Worm (Caenorhabditis elegans) whole organism, L4 larva: ENCODE data around the gene K10F12.7.

Experiments used
- F26F4.8 ChIP-seq: fragments of 200-800 bp; sonication (Bioruptor generic); conservative IDR thresholded peaks from 2 replicates; pipeline ENCODE4 v1.3.6; 2022; ENCODE audit warnings: missing genetic modification characterization, missing compliant biosample characterization
- F49E8.2 ChIP-seq: sonication (generic microtip); optimal IDR thresholded peaks from 2 replicates; lab custom pipeline; 2016; ENCODE audit warnings: missing compliant biosample characterization, mild to moderate bottlenecking, missing genetic modification characterization, borderline replicate concordance
- T26A8.4 ChIP-seq: fragments of 200-800 bp; sonication (Bioruptor generic); IDR thresholded peaks from 2 replicates; pipeline ENCODE4 v1.3.6; 2022; ENCODE audit warnings: missing genetic modification characterization, missing compliant biosample characterization
- Y48G9A.11 ChIP-seq: fragments of 200-800 bp; sonication (Bioruptor generic); IDR thresholded peaks from 2 replicates; pipeline ENCODE4 v1.3.6; 2022; ENCODE audit warnings: missing genetic modification reagents, missing genetic modification characterization, missing compliant biosample characterization
- Y75B8A.6 ChIP-seq: fragments of 200-800 bp; sonication (Bioruptor generic); IDR thresholded peaks from 2 replicates; pipeline ENCODE4 v1.3.6; 2022; ENCODE audit warnings: missing genetic modification reagents, missing genetic modification characterization, missing compliant biosample characterization
- ZK337.2 ChIP-seq: fragments of 200-800 bp; sonication (Bioruptor generic); IDR thresholded peaks from 2 replicates; pipeline ENCODE4 v1.3.6; 2022; ENCODE audit warnings: missing genetic modification reagents, missing genetic modification characterization, missing compliant biosample characterization
- ZK546.5 ChIP-seq, 2 experiments: sonication (generic microtip); optimal IDR thresholded peaks; 2 replicates each; lab custom pipeline; 2017; ENCODE audit warnings: missing biosample characterization in 2 of 2, missing genetic modification characterization in 2 of 2
- aha-1 ChIP-seq: fragments of 150-350 bp; peaks from one replicate; lab custom pipeline; 2014; ENCODE audit warnings: missing biosample characterization, missing genetic modification characterization
- aly-2 ChIP-seq: sonication (generic microtip); optimal IDR thresholded peaks from 2 replicates; lab custom pipeline; 2018; ENCODE audit warnings: missing biosample characterization, missing genetic modification characterization
- ama-1 ChIP-seq: fragments of 150-350 bp; optimal IDR thresholded peaks from 2 replicates; lab custom pipeline; 2014; ENCODE audit warnings: inconsistent platforms, mixed read lengths
- arid-1 ChIP-seq: fragments of 200-800 bp; sonication (Bioruptor generic); conservative IDR thresholded peaks from 2 replicates; pipeline ENCODE4 v1.3.6; 2022; ENCODE audit warnings: missing genetic modification reagents, missing genetic modification characterization, missing compliant biosample characterization
- ceh-82 ChIP-seq: sonication (generic microtip); optimal IDR thresholded peaks from 2 replicates; lab custom pipeline; 2017; ENCODE audit warnings: missing biosample characterization, missing genetic modification characterization
- cey-2 ChIP-seq: sonication (generic microtip); optimal IDR thresholded peaks from 3 replicates; lab custom pipeline; 2017; ENCODE audit warnings: missing genetic modification characterization, mild to moderate bottlenecking, missing compliant biosample characterization, antibody characterized with exemption, borderline replicate concordance; ENCODE audit not compliant: insufficient read depth
- ctbp-1 ChIP-seq: fragments of 200-800 bp; sonication (Bioruptor generic); IDR thresholded peaks from 2 replicates; pipeline ENCODE4 v1.3.6; 2022; ENCODE audit warnings: missing genetic modification reagents, missing genetic modification characterization, missing compliant biosample characterization
- daf-16 ChIP-seq, 3 experiments: sonication (generic microtip); optimal IDR thresholded peaks; 2 replicates each; lab custom pipeline; 2016 to 2017; ENCODE audit warnings: missing genetic modification characterization in 3 of 3, missing genetic modification reagents in 3 of 3, mild to moderate bottlenecking in 2 of 3, missing compliant biosample characterization in 2 of 3, missing biosample characterization in 1 of 3, moderate library complexity in 1 of 3
- dmd-9 ChIP-seq: fragments of 200-800 bp; sonication (Bioruptor generic); IDR thresholded peaks from 2 replicates; pipeline ENCODE4 v1.3.6; 2022; ENCODE audit warnings: missing genetic modification reagents, missing genetic modification characterization, missing compliant biosample characterization
- dpl-1 ChIP-seq: fragments of 150-350 bp; optimal IDR thresholded peaks from 2 replicates; lab custom pipeline; 2014; ENCODE audit warnings: missing biosample characterization, missing genetic modification reagents, missing genetic modification characterization
- egl-27 ChIP-seq: sonication (generic microtip); optimal IDR thresholded peaks from 3 replicates; lab custom pipeline; 2017; ENCODE audit warnings: missing biosample characterization, missing genetic modification reagents, missing genetic modification characterization
- egl-43 ChIP-seq: fragments of 200-800 bp; sonication (Bioruptor generic); IDR thresholded peaks from 2 replicates; pipeline ENCODE4 v1.3.6; 2022; ENCODE audit warnings: missing genetic modification reagents, missing genetic modification characterization, missing compliant biosample characterization
- gei-8 ChIP-seq: fragments of 200-800 bp; sonication (Bioruptor generic); optimal IDR thresholded peaks from 2 replicates; lab custom pipeline; 2018; ENCODE audit warnings: mild to moderate bottlenecking, missing genetic modification characterization, missing compliant biosample characterization
- lin-29 ChIP-seq: fragments of 200-800 bp; sonication (Bioruptor generic); IDR thresholded peaks from 2 replicates; pipeline ENCODE4 v1.3.6; 2022; ENCODE audit warnings: missing genetic modification reagents, missing genetic modification characterization, missing compliant biosample characterization
- lin-38 ChIP-seq: fragments of 200-800 bp; sonication (Bioruptor generic); IDR thresholded peaks from 2 replicates; pipeline ENCODE4 v1.3.6; 2022; ENCODE audit warnings: missing genetic modification reagents, missing genetic modification characterization, missing compliant biosample characterization
- lsy-2 ChIP-seq, 2 experiments: fragments of 150-350 bp in 1 of 2; sonication (generic microtip) in 1 of 2; optimal IDR thresholded peaks; 2 replicates each; lab custom pipeline; 2014 to 2017; ENCODE audit warnings: missing biosample characterization in 2 of 2, missing genetic modification characterization in 2 of 2
- madf-5 ChIP-seq, 2 experiments: fragments of 200-800 bp; sonication (Bioruptor generic); IDR thresholded peaks; 2 replicates each; pipeline ENCODE4 v1.3.6; 2022; ENCODE audit warnings: missing compliant biosample characterization in 2 of 2, missing genetic modification characterization in 2 of 2
- madf-9 ChIP-seq: fragments of 200-800 bp; sonication (Bioruptor generic); conservative IDR thresholded peaks from 2 replicates; pipeline ENCODE4 v1.3.6; 2022; ENCODE audit warnings: missing genetic modification reagents, missing genetic modification characterization, missing compliant biosample characterization
- mxl-2 ChIP-seq: fragments of 200-800 bp; sonication (Bioruptor generic); conservative IDR thresholded peaks from 2 replicates; pipeline ENCODE4 v1.3.6; 2022; ENCODE audit warnings: missing genetic modification reagents, missing genetic modification characterization, missing compliant biosample characterization
- nhr-11 ChIP-seq: fragments of 150-350 bp; optimal IDR thresholded peaks from 2 replicates; lab custom pipeline; 2014; ENCODE audit warnings: missing biosample characterization, missing genetic modification characterization
- nhr-237 ChIP-seq: sonication (generic microtip); optimal IDR thresholded peaks from 2 replicates; lab custom pipeline; 2017; ENCODE audit warnings: missing biosample characterization, missing genetic modification characterization
- nhr-28 ChIP-seq: fragments of 150-350 bp; optimal IDR thresholded peaks from 2 replicates; lab custom pipeline; 2014; ENCODE audit warnings: missing biosample characterization, missing genetic modification characterization
- nhr-48 ChIP-seq: sonication (generic microtip); optimal IDR thresholded peaks from 2 replicates; lab custom pipeline; 2016; ENCODE audit warnings: mild to moderate bottlenecking, missing genetic modification characterization, missing compliant biosample characterization
- nhr-76 ChIP-seq: fragments of 150-350 bp; optimal IDR thresholded peaks from 2 replicates; lab custom pipeline; 2014; ENCODE audit warnings: missing biosample characterization, missing genetic modification characterization
- pha-4 ChIP-seq, 2 experiments: fragments of 150-350 bp in 1 of 2; fragments of 200-800 bp in 1 of 2; sonication (Bioruptor generic) in 1 of 2; IDR thresholded peaks in 1 of 2; optimal IDR thresholded peaks in 1 of 2; 2 replicates each; pipeline versions ENCODE4 v1.3.6 to Lab custom; 2014 to 2022; ENCODE audit warnings: missing genetic modification characterization in 2 of 2, missing genetic modification reagents in 2 of 2, missing biosample characterization in 1 of 2, missing compliant biosample characterization in 1 of 2
- pqm-1 ChIP-seq: sonication (generic microtip); optimal IDR thresholded peaks from 2 replicates; lab custom pipeline; 2017; ENCODE audit warnings: missing biosample characterization, missing genetic modification characterization
- set-16 ChIP-seq: fragments of 200-800 bp; sonication (Bioruptor generic); IDR thresholded peaks from 2 replicates; pipeline ENCODE4 v1.3.6; 2022; ENCODE audit warnings: missing genetic modification reagents, missing genetic modification characterization, missing compliant biosample characterization
- skn-1 ChIP-seq: fragments of 150-350 bp; optimal IDR thresholded peaks from 2 replicates; lab custom pipeline; 2014; ENCODE audit warnings: missing biosample characterization, missing genetic modification characterization
- snpc-4 ChIP-seq: fragments of 150-350 bp; optimal IDR thresholded peaks from 2 replicates; lab custom pipeline; 2014; ENCODE audit warnings: missing biosample characterization, missing genetic modification characterization
- spr-3 ChIP-seq: fragments of 200-800 bp; sonication (Bioruptor generic); optimal IDR thresholded peaks from 2 replicates; lab custom pipeline; 2018; ENCODE audit warnings: mild to moderate bottlenecking, missing genetic modification characterization, missing compliant biosample characterization
- tra-1 ChIP-seq: fragments of 200-800 bp; sonication (Bioruptor generic); IDR thresholded peaks from 2 replicates; pipeline ENCODE4 v1.3.6; 2022; ENCODE audit warnings: missing genetic modification reagents, missing genetic modification characterization, missing compliant biosample characterization
- unc-130 ChIP-seq: sonication (generic microtip); optimal IDR thresholded peaks from 2 replicates; lab custom pipeline; 2016; ENCODE audit warnings: missing genetic modification reagents, missing genetic modification characterization, missing compliant biosample characterization
- unc-39 ChIP-seq: sonication (generic microtip); optimal IDR thresholded peaks from 2 replicates; lab custom pipeline; 2017; ENCODE audit warnings: missing biosample characterization, missing genetic modification characterization
- unc-62 ChIP-seq, 3 experiments: fragments of 150-350 bp in 1 of 3; sonication (generic microtip); optimal IDR thresholded peaks in 2 of 3; peaks in 1 of 3; 1 replicate in 1 of 3; 2 replicates in 2 of 3; lab custom pipeline; 2014 to 2017; ENCODE audit warnings: missing biosample characterization in 3 of 3, missing genetic modification characterization in 3 of 3, missing genetic modification reagents in 3 of 3, missing genotype in 1 of 3
- vab-7 ChIP-seq: fragments of 200-800 bp; sonication (Bioruptor generic); IDR thresholded peaks from 2 replicates; pipeline ENCODE4 v1.3.6; 2022; ENCODE audit warnings: missing genetic modification reagents, missing genetic modification characterization, missing compliant biosample characterization
- zag-1 ChIP-seq: fragments of 150-350 bp; optimal IDR thresholded peaks from 2 replicates; lab custom pipeline; 2014; ENCODE audit warnings: missing biosample characterization, missing genetic modification characterization
- zip-2 ChIP-seq: fragments of 150-350 bp; optimal IDR thresholded peaks from 2 replicates; lab custom pipeline; 2014; ENCODE audit warnings: missing biosample characterization, missing genetic modification characterization

Gene K10F12.7

ce11 chrIII:382470-382869 is at the start of gene K10F12.7:
TSS of gene K10F12.7 (minus strand) at chrIII:382570.
- TF ChIP-seq nhr-76 (tag; lab: Kevin White, UChicago) (no peak), Y48G9A.11 (GFP tag; lab: Robert Waterston, UW) (no peak), set-16 (no peak), dmd-9 (GFP tag; lab: Robert Waterston, UW) (no peak), ceh-82 (tag; lab: Kevin White, UChicago) (no peak), gei-8 (GFP tag; lab: Kevin White, UChicago) (no peak), tra-1 (no peak), nhr-48 (tag; lab: Kevin White, UChicago) (no peak), madf-5 (GFP tag; IDR thresholded peaks at IDR 0.05; lab: Robert Waterston, UW) (no peak), zag-1 (no peak), ZK546.5 (tag; optimal IDR thresholded peaks at IDR 0.05; lab: Kevin White, UChicago) (no peak)
- TF ChIP-seq, all 104 proteins: peak for 0

- TF ChIP-seq arid-1 (GFP tag; lab: Robert Waterston, UW) (no peak), egl-27 (no peak), skn-1 (tag; lab: Kevin White, UChicago) (no peak), lin-29 (GFP tag; lab: Robert Waterston, UW) (no peak), ZK546.5 (tag; optimal IDR thresholded peaks at IDR 0.05; lab: Kevin White, UChicago) (no peak), aly-2 (tag; lab: Kevin White, UChicago) (no peak), unc-130 (GFP tag; lab: Kevin White, UChicago) (no peak), F49E8.2 (tag; lab: Kevin White, UChicago) (no peak), nhr-237 (tag; lab: Kevin White, UChicago) (no peak), madf-9 (GFP tag; lab: Robert Waterston, UW) (no peak), Y75B8A.6 (no peak), ZK337.2 (GFP tag; lab: Robert Waterston, UW) (no peak), lsy-2 (tag; optimal IDR thresholded peaks at IDR 0.05; lab: Kevin White, UChicago) (no peak), snpc-4 (tag; lab: Kevin White, UChicago) (no peak), cey-2 (no peak)
- TF ChIP-seq, all 104 proteins: peak for 0
Measured at ce11 chrIII:429038-429437, 46.7 kb upstream of the K10F12.7 start, which contains the start of gene cec-8. TSS of gene cec-8 (plus strand) at chrIII:429338.

ce11 chrIII:423875-424274 is 41.5 kb upstream of the K10F12.7 start:
- TF ChIP-seq dpl-1 (GFP tag; lab: Kevin White, UChicago) (peak; percentile 44), T26A8.4 (GFP tag; lab: Robert Waterston, UW) (no peak), lin-38 (GFP tag; lab: Robert Waterston, UW) (peak; percentile 79)

ce11 chrIII:422553-422952 is 40.2 kb upstream of the K10F12.7 start:
- peak; percentile 53 for TF ChIP-seq nhr-28 (tag; lab: Kevin White, UChicago)
- peak; percentile 44 for TF ChIP-seq aha-1
- no peak for TF ChIP-seq zip-2
- no peak for TF ChIP-seq daf-16 (GFP tag; optimal IDR thresholded peaks at IDR 0.05; lab: Kevin White, UChicago)
- TF ChIP-seq daf-16 (tag; optimal IDR thresholded peaks at IDR 0.05; lab: Kevin White, UChicago), result peak; percentile 47
- TF ChIP-seq mxl-2, result no peak
- no peak for TF ChIP-seq madf-9 (GFP tag; lab: Robert Waterston, UW)
- TF ChIP-seq pqm-1 (tag; lab: Kevin White, UChicago), result peak; percentile 27

ce11 chrIII:418649-419048 is 36.3 kb upstream of the K10F12.7 start, which contains the start of gene stim-1:
TSS of gene stim-1 (minus strand) at chrIII:418749.
- TF ChIP-seq unc-39 (tag; lab: Kevin White, UChicago) (no peak), pha-4 (GFP tag; IDR thresholded peaks at IDR 0.05; lab: Robert Waterston, UW) (no peak), pha-4 (tag; optimal IDR thresholded peaks at IDR 0.05; lab: Kevin White, UChicago) (no peak), ctbp-1 (GFP tag; lab: Robert Waterston, UW) (no peak), egl-43 (GFP tag; lab: Robert Waterston, UW) (no peak), vab-7 (no peak), F26F4.8 (GFP tag; lab: Robert Waterston, UW) (no peak), ama-1 (no peak), unc-62 (GFP tag; optimal IDR thresholded peaks at IDR 0.05 in 1 of 2; lab: Kevin White, UChicago) (no peak), unc-62 (tag; optimal IDR thresholded peaks at IDR 0.05; lab: Kevin White, UChicago) (no peak), nhr-11 (tag; lab: Kevin White, UChicago) (no peak), spr-3 (no peak), cey-2 (no peak), unc-130 (GFP tag; lab: Kevin White, UChicago) (no peak), mxl-2 (no peak), zip-2 (no peak)
